Worm (Caenorhabditis elegans) whole organism, early embryonic: ENCODE results near the gene fbxa-158.

Experiments used
- ama-1 ChIP-seq: fragments of 150-350 bp; optimal IDR thresholded peaks from 2 replicates; lab custom pipeline; 2014
- ets-7 ChIP-seq: sonication (generic microtip); optimal IDR thresholded peaks from 2 replicates; lab custom pipeline; 2016; ENCODE audit warnings: missing genotype, missing genetic modification characterization, missing compliant biosample characterization
- hmbx-1 ChIP-seq: sonication (generic microtip); optimal IDR thresholded peaks from 2 replicates; lab custom pipeline; 2016; ENCODE audit warnings: mild to moderate bottlenecking, missing genetic modification characterization, missing compliant biosample characterization
- hmg-4 ChIP-seq: fragments of 200-800 bp; sonication (Bioruptor generic); optimal IDR thresholded peaks from 2 replicates; lab custom pipeline; 2018; ENCODE audit warnings: mild to moderate bottlenecking, missing genetic modification characterization, missing compliant biosample characterization
- sea-1 ChIP-seq: fragments of 200-800 bp; sonication (Bioruptor generic); conservative IDR thresholded peaks from 2 replicates; pipeline ENCODE4 v1.3.6; 2022; ENCODE audit warnings: missing genetic modification characterization, missing compliant biosample characterization
- tra-4 ChIP-seq: sonication (generic microtip); optimal IDR thresholded peaks from 2 replicates; lab custom pipeline; 2017; ENCODE audit warnings: missing genetic modification characterization, missing compliant biosample characterization

DNA sequence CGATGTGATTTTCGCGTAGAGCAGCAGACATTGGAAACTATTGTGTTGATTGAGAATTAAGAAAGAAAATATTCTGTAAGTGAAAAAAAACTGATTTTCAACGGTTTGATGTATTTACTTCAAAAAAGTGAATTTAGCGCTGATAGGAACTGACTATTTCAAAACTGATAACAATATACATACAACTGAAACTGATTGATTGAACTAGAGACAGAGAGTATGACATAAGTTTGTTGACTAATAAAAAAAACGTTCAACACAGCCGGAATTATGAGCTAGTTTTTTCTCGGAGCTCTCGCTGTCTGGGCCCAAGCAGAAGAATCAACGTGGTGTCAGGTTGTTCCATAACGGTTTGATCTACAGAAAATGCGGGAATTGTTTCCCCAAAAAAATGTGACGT is 7.1 kb downstream of the fbxa-158 start, which contains the start of gene fbxa-164:
- TF ChIP-seq ama-1 (lab: Kevin White, UChicago) (no peak), sea-1 (GFP tag; lab: Robert Waterston, UW) (no peak), tra-4 (tag; lab: Kevin White, UChicago) (no peak), ets-7 (tag; lab: Kevin White, UChicago) (no peak), hmg-4 (GFP tag; lab: Kevin White, UChicago) (no peak), hmbx-1 (tag; lab: Kevin White, UChicago) (no peak)
